Fruit fly (Drosophila melanogaster): Measurements from ENCODE around the gene CG7886.

Gene CG7886

dm6 chr3R:14670840-14671239 lies 28.5 kb upstream of the CG7886 start (continued):
- TF ChIP-seq Hr51 (GFP tag; optimal IDR thresholded peaks at IDR 0.05) = no peak
- TF ChIP-seq CG30403 (GFP tag; optimal IDR thresholded peaks at IDR 0.05) = no peak
- no peak for TF ChIP-seq chinmo (GFP tag; IDR thresholded peaks at IDR 0.05; ENCODE audit: partially characterized antibody)
- peak; percentile 58 for TF ChIP-seq Nf-YB (GFP tag; optimal IDR thresholded peaks at IDR 0.05)
- TF ChIP-seq CG6854 (GFP tag; optimal IDR thresholded peaks at IDR 0.05) = no peak
- no peak for TF ChIP-seq dmrt99B (tag; optimal IDR thresholded peaks at IDR 0.05)
- no peak for TF ChIP-seq caup (GFP tag; optimal IDR thresholded peaks at IDR 0.05; ENCODE audit: severe bottlenecking)
- no peak for TF ChIP-seq ro (GFP tag; IDR thresholded peaks at IDR 0.05)
- TF ChIP-seq CG4360 (GFP tag; IDR thresholded peaks at IDR 0.05) = peak; percentile 40; the same call in 1 of the 2 replicates
- no peak for TF ChIP-seq exex (tag; optimal IDR thresholded peaks at IDR 0.05)
- TF ChIP-seq CG12391 (tag; optimal IDR thresholded peaks at IDR 0.05) = peak; percentile 34
- TF ChIP-seq CG16813 (GFP tag; IDR thresholded peaks at IDR 0.05; ENCODE audit: partially characterized antibody) = no peak
- TF ChIP-seq MBD-R2 (GFP tag; IDR thresholded peaks at IDR 0.05) = no peak
- no peak for TF ChIP-seq slbo (GFP tag; IDR thresholded peaks at IDR 0.05)
- TF ChIP-seq Oli (tag; optimal IDR thresholded peaks at IDR 0.05) = no peak
- TF ChIP-seq CG11093 (GFP tag; IDR thresholded peaks at IDR 0.05) = no peak
- no peak for TF ChIP-seq ase (GFP tag; IDR thresholded peaks at IDR 0.05)
- TF ChIP-seq CG14441 (GFP tag; IDR thresholded peaks at IDR 0.05) = no peak
- no peak for TF ChIP-seq Dp (GFP tag; optimal IDR thresholded peaks at IDR 0.05)
- TF ChIP-seq CG10209 (GFP tag; optimal IDR thresholded peaks at IDR 0.05) = peak; percentile 59
- TF ChIP-seq CG6175 (GFP tag; IDR thresholded peaks at IDR 0.05) = no peak
- TF ChIP-seq Kr (GFP tag; optimal IDR thresholded peaks at IDR 0.05) = peak; percentile 97
- TF ChIP-seq CTCF (GFP tag; optimal IDR thresholded peaks at IDR 0.05) = peak; percentile 32
- TF ChIP-seq Jarid2 (GFP tag; optimal IDR thresholded peaks at IDR 0.05) = peak; percentile 38
- no peak for TF ChIP-seq al (GFP tag; IDR thresholded peaks at IDR 0.05)
- no peak for TF ChIP-seq sr (GFP tag; IDR thresholded peaks at IDR 0.05)
- TF ChIP-seq row (GFP tag; IDR thresholded peaks at IDR 0.05) = no peak
- TF ChIP-seq CG17612 (GFP tag; IDR thresholded peaks at IDR 0.05) = no peak
- no peak for TF ChIP-seq B-H1 (GFP tag; IDR thresholded peaks at IDR 0.05)
- TF ChIP-seq CG1603 (tag; optimal IDR thresholded peaks at IDR 0.05) = peak; percentile 78
- no peak for TF ChIP-seq tx (GFP tag; optimal IDR thresholded peaks at IDR 0.05)
- TF ChIP-seq amos (GFP tag; IDR thresholded peaks at IDR 0.05; ENCODE audit: partially characterized antibody) = no peak
- TF ChIP-seq CG8924 (tag; optimal IDR thresholded peaks at IDR 0.05) = peak; percentile 77
- TF ChIP-seq gem (tag; optimal IDR thresholded peaks at IDR 0.05) = no peak
- TF ChIP-seq lilli (GFP tag; optimal IDR thresholded peaks at IDR 0.05) = no peak
- peak; percentile 53 for TF ChIP-seq Side (GFP tag; optimal IDR thresholded peaks at IDR 0.05)
- TF ChIP-seq sug (tag; optimal IDR thresholded peaks at IDR 0.05) = no peak
- no peak for TF ChIP-seq CG14965 (GFP tag; optimal IDR thresholded peaks at IDR 0.05; ENCODE audit: borderline replicate concordance)
- peak; percentile 31 for TF ChIP-seq Ets65A (GFP tag)
- TF ChIP-seq NC2α (GFP tag; optimal IDR thresholded peaks at IDR 0.05) = no peak
- no peak for TF ChIP-seq z (GFP tag; IDR thresholded peaks at IDR 0.05)
- TF ChIP-seq CG12769 (tag; optimal IDR thresholded peaks at IDR 0.05) = no peak
- no peak for TF ChIP-seq gcm2 (GFP tag; optimal IDR thresholded peaks at IDR 0.05)
- TF ChIP-seq crp (GFP tag; optimal IDR thresholded peaks at IDR 0.05) = no peak
- no peak for TF ChIP-seq bbx (GFP tag; IDR thresholded peaks at IDR 0.05; ENCODE audit: partially characterized antibody)
- peak; percentile 51 for TF ChIP-seq CG2875 (GFP tag; optimal IDR thresholded peaks at IDR 0.05)
- TF ChIP-seq lov (optimal IDR thresholded peaks at IDR 0.05) = no peak
- TF ChIP-seq lov (GFP tag; IDR thresholded peaks at IDR 0.05) = 0 out of 3 replicates have a peak, but pooled peaks have one; percentile 50
- TF ChIP-seq CG3838 (GFP tag; optimal IDR thresholded peaks at IDR 0.05) = no peak
- no peak for TF ChIP-seq CG16863 (GFP tag; optimal IDR thresholded peaks at IDR 0.05)
- TF ChIP-seq CG2202 (tag; optimal IDR thresholded peaks at IDR 0.05) = peak; percentile 91
- TF ChIP-seq bsh (GFP tag; optimal IDR thresholded peaks at IDR 0.05) = peak in 1 of 2 experiments; percentile 50

All from whole organism, embryonic.